Fruit fly (Drosophila melanogaster) S2 (cell line): ENCODE measurements around the gene Oatp33Eb.

Experiments used
- CG8478 ChIP-seq: fragments of >200 bp; optimal IDR thresholded peaks from 2 replicates; lab custom pipeline; 2018
- CTCF ChIP-seq, 2 experiments: fragments of >200 bp; optimal IDR thresholded peaks; 2 replicates each; lab custom pipeline; 2018

Gene Oatp33Eb

dm6 chr2L:12448082-12448621, at the start of gene Oatp33Eb, which contains the start of gene CG5421:
Gene Oatp33Eb (plus strand): TSS chr2L:12448484.
Gene CG5421 (minus strand): TSS chr2L:12448132.
- no peak for TF ChIP-seq CTCF (optimal IDR thresholded peaks at IDR 0.05; lab: Kevin White, UChicago)
- no peak for TF ChIP-seq CG8478 (lab: Kevin White, UChicago)

dm6 chr2L:12404555-12405077, 43.7 kb upstream of the Oatp33Eb start:
- TF ChIP-seq CG8478 (lab: Kevin White, UChicago), result no peak
- TF ChIP-seq CTCF (optimal IDR thresholded peaks at IDR 0.05; lab: Kevin White, UChicago), result no peak

dm6 chr2L:12410679-12411078, 37.6 kb upstream of the Oatp33Eb start:
- TF ChIP-seq CTCF (optimal IDR thresholded peaks at IDR 0.05; lab: Kevin White, UChicago) (no peak), CG8478 (lab: Kevin White, UChicago) (no peak)

- TF ChIP-seq CTCF (optimal IDR thresholded peaks at IDR 0.05; lab: Kevin White, UChicago), result no peak
- no peak for TF ChIP-seq CG8478 (lab: Kevin White, UChicago)
Observed at dm6 chr2L:12413899-12414298, 34.4 kb upstream of the Oatp33Eb start.

dm6 chr2L:12415485-12416137, 32.7 kb upstream of the Oatp33Eb start:
- TF ChIP-seq CTCF (optimal IDR thresholded peaks at IDR 0.05; lab: Kevin White, UChicago) (no peak), CG8478 (lab: Kevin White, UChicago) (no peak)

- TF ChIP-seq CTCF (optimal IDR thresholded peaks at IDR 0.05; lab: Kevin White, UChicago) (no peak), CG8478 (lab: Kevin White, UChicago) (no peak)
Observed at dm6 chr2L:12421188-12421587, 27.1 kb upstream of the Oatp33Eb start.

dm6 chr2L:12421793-12422691, 26.2 kb upstream of the Oatp33Eb start:
- TF ChIP-seq CG8478 (lab: Kevin White, UChicago), result no peak

- TF ChIP-seq CTCF (optimal IDR thresholded peaks at IDR 0.05; lab: Kevin White, UChicago) (no peak), CG8478 (lab: Kevin White, UChicago) (no peak)
Observed at dm6 chr2L:12423106-12423836, 25.0 kb upstream of the Oatp33Eb start, which contains the start of gene vir-1. Gene vir-1 (minus strand): TSS chr2L:12423439.

dm6 chr2L:12424555-12424954, 23.7 kb upstream of the Oatp33Eb start, which contains the start of gene Fam92:
Gene Fam92 (plus strand): TSS chr2L:12424904.
- TF ChIP-seq CG8478 (lab: Kevin White, UChicago), result no peak
- peak; percentile 84 to 94 for TF ChIP-seq CTCF (optimal IDR thresholded peaks at IDR 0.05; lab: Kevin White, UChicago)

dm6 chr2L:12427487-12428101, 20.7 kb upstream of the Oatp33Eb start, which contains the start of the genes CG5446 and Trm1:
Gene CG5446 (minus strand): TSS chr2L:12427709.
Gene Trm1 (plus strand): TSS chr2L:12428028.
- TF ChIP-seq CTCF (optimal IDR thresholded peaks at IDR 0.05; lab: Kevin White, UChicago) (no peak), CG8478 (lab: Kevin White, UChicago) (no peak)

- TF ChIP-seq CTCF (optimal IDR thresholded peaks at IDR 0.05; lab: Kevin White, UChicago), result no peak
- TF ChIP-seq CG8478 (lab: Kevin White, UChicago), result no peak
Observed at dm6 chr2L:12430792-12431191, 17.5 kb upstream of the Oatp33Eb start, which contains the start of gene CG5435. Gene CG5435 (minus strand): TSS chr2L:12430892.

- TF ChIP-seq CG8478 (lab: Kevin White, UChicago) (no peak), CTCF (optimal IDR thresholded peaks at IDR 0.05; lab: Kevin White, UChicago) (no peak)
Observed at dm6 chr2L:12433712-12434534, 14.4 kb upstream of the Oatp33Eb start, which contains the start of gene eRF3. Gene eRF3 (plus strand): TSS chr2L:12434452.
